Fruit fly (Drosophila melanogaster): ENCODE data around the gene CG7878.

DNA sequence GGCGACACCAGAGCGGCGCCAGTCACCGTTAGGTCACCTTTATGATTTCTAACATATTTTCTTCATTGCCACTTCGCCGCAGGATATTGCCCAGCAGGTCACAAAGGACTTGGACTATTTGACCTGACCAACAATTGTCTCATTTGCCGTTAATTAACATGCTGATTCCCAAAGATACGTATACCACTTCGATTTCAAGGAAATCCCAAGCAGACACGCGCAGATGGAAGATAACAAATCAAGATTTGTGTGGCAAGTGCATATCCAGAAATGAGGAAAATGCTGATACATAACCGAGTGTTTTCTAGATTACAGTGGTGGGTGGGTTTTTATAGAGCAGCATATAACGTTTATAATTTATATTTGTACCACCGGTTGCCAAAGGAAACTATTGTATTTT lies 28.6 kb downstream of the CG7878 start:
- TF ChIP-seq bab1 (GFP tag; optimal IDR thresholded peaks at IDR 0.05), result no peak
- no peak for TF ChIP-seq cic (GFP tag; optimal IDR thresholded peaks at IDR 0.05)
